Fruit fly (Drosophila melanogaster): ENCODE measurements around the gene Rsf1.
A peak's percentile ranks its signal among the peaks of the same experiment; 100 is the strongest.

The Rsf1 gene

DNA sequence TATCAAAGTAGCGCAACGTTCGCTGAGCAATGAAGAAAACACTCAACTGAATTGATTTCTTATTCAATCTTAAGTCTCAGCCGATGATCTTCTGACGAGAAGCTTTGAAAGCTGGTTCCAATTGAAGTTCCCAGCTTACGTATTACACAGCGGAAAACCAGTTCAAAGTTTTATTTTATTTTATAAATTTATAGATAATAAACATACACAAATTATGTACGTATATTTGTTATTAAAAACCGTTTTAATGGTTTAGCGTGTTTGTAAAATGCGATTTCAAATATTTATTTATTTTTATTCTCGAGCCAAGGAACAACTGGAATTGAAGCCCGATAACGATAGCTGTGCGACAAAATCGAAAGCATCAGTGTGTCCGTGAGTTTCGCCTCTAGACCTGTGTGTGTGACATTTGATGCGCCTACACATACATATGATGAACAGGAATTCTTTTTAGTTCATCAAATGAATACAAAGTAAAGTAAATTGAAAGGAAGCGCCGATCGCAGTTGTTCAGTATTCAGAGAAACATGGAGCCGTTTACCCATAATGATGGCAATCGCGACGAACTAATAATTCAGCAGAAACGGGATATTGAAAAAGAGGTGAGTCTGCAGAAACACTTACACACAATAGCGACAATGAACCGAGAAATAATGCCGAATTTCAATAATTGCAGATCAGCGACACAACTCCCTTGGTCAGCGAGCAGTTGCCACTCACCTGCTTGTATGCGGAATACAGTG is 43.3 kb upstream of the Rsf1 start, which contains the start of the genes CG5390 and CG4968 (continued):
- TF ChIP-seq Sry-δ (GFP tag; optimal IDR thresholded peaks at IDR 0.05): peak; percentile 76
- TF ChIP-seq luna (GFP tag; optimal IDR thresholded peaks at IDR 0.05): no peak
- 0 out of 3 replicates have a peak, but pooled peaks have one; percentile 17 for TF ChIP-seq CG7963 (GFP tag; IDR thresholded peaks at IDR 0.05; ENCODE audit: partially characterized antibody)
- peak; percentile 50 for TF ChIP-seq CG11723 (GFP tag; optimal IDR thresholded peaks at IDR 0.05)
- no peak for TF ChIP-seq nerfin-2 (GFP tag; IDR thresholded peaks at IDR 0.05; ENCODE audit: partially characterized antibody)
- peak; percentile 20 for TF ChIP-seq CG4820 (GFP tag; optimal IDR thresholded peaks at IDR 0.05)
- peak; percentile 43 for TF ChIP-seq sqz (GFP tag; optimal IDR thresholded peaks at IDR 0.05)
- peak; percentile 19 for TF ChIP-seq CG18011 (GFP tag; optimal IDR thresholded peaks at IDR 0.05)
- TF ChIP-seq sd (tag; optimal IDR thresholded peaks at IDR 0.05): peak; percentile 71
- TF ChIP-seq esg (GFP tag; conservative IDR thresholded peaks at IDR 0.05): peak; percentile 13; the same call in 1 of the 2 replicates
- peak in 1 of 2 experiments; percentile 31 for TF ChIP-seq crp (GFP tag; optimal IDR thresholded peaks at IDR 0.05)
- TF ChIP-seq CG16813 (GFP tag; IDR thresholded peaks at IDR 0.05; ENCODE audit: partially characterized antibody): peak; percentile 32; the same call in 1 of the 3 replicates
- peak; percentile 58 for TF ChIP-seq CG10654 (GFP tag; optimal IDR thresholded peaks at IDR 0.05)
- TF ChIP-seq prd (optimal IDR thresholded peaks at IDR 0.05): no peak
- no peak for TF ChIP-seq prd (GFP tag; IDR thresholded peaks at IDR 0.05)
- TF ChIP-seq chm (GFP tag; IDR thresholded peaks at IDR 0.05): no peak; the same call in 1 of the 2 replicates
- TF ChIP-seq twi (tag; optimal IDR thresholded peaks at IDR 0.05): peak; percentile 43
- no peak for TF ChIP-seq Tbp (GFP tag; optimal IDR thresholded peaks at IDR 0.05)
- TF ChIP-seq CG1233 (GFP tag; optimal IDR thresholded peaks at IDR 0.05): peak; percentile 46
- peak; percentile 62; the same call in 2 of the 3 replicates for TF ChIP-seq CG17361 (GFP tag; IDR thresholded peaks at IDR 0.05)
- TF ChIP-seq sob (GFP tag; IDR thresholded peaks at IDR 0.05): peak; percentile 65
- no peak for TF ChIP-seq hkb (optimal IDR thresholded peaks at IDR 0.05)
- peak; percentile 65 for TF ChIP-seq hkb (GFP tag; IDR thresholded peaks at IDR 0.05)
- TF ChIP-seq CG5245 (GFP tag; optimal IDR thresholded peaks at IDR 0.05): no peak
- TF ChIP-seq CG3065 (GFP tag; optimal IDR thresholded peaks at IDR 0.05): no peak
- TF ChIP-seq zen (tag; optimal IDR thresholded peaks at IDR 0.05): peak; percentile 33
- TF ChIP-seq cwo (GFP tag; optimal IDR thresholded peaks at IDR 0.05): no peak
- TF ChIP-seq dysf (GFP tag; IDR thresholded peaks at IDR 0.05): peak; percentile 55; the same call in 1 of the 3 replicates
- peak; percentile 79 for TF ChIP-seq corto (GFP tag; optimal IDR thresholded peaks at IDR 0.05)
- no peak for TF ChIP-seq NC2β (GFP tag; optimal IDR thresholded peaks at IDR 0.05)
- TF ChIP-seq CG6689 (GFP tag; IDR thresholded peaks at IDR 0.05): no peak
- no peak for TF ChIP-seq usp (GFP tag; optimal IDR thresholded peaks at IDR 0.05)
- no peak for TF ChIP-seq eve (GFP tag; optimal IDR thresholded peaks at IDR 0.05)
- no peak for TF ChIP-seq CG17612 (GFP tag; IDR thresholded peaks at IDR 0.05)
- no peak for TF ChIP-seq repo (GFP tag; optimal IDR thresholded peaks at IDR 0.05)
- TF ChIP-seq ewg (GFP tag; optimal IDR thresholded peaks at IDR 0.05): peak; percentile 38
- peak; percentile 65 for TF ChIP-seq HHEX (GFP tag; optimal IDR thresholded peaks at IDR 0.05)
- no peak for TF ChIP-seq Hey (tag; optimal IDR thresholded peaks at IDR 0.05)
- no peak for TF ChIP-seq fu2 (GFP tag; optimal IDR thresholded peaks at IDR 0.05)
- peak; percentile 89 for TF ChIP-seq Ets65A (GFP tag)
- peak; percentile 53 for TF ChIP-seq ind (GFP tag; optimal IDR thresholded peaks at IDR 0.05)
- no peak for TF ChIP-seq CG7357 (GFP tag; IDR thresholded peaks at IDR 0.05)
- peak; percentile 81 for TF ChIP-seq sens (GFP tag)
- no peak for TF ChIP-seq br (optimal IDR thresholded peaks at IDR 0.05)
- TF ChIP-seq CG14965 (GFP tag; optimal IDR thresholded peaks at IDR 0.05; ENCODE audit: borderline replicate concordance): no peak
- peak; percentile 87 for TF ChIP-seq MBD-R2 (GFP tag; IDR thresholded peaks at IDR 0.05)
- peak; percentile 73 for TF ChIP-seq CG13287 (GFP tag; IDR thresholded peaks at IDR 0.05; ENCODE audit: partially characterized antibody)
- no peak for TF ChIP-seq CG2129 (GFP tag; IDR thresholded peaks at IDR 0.05; ENCODE audit: partially characterized antibody)
- TF ChIP-seq CG11456 (GFP tag; IDR thresholded peaks at IDR 0.05): peak; percentile 16; the same call in 1 of the 3 replicates
- TF ChIP-seq Max (GFP tag; optimal IDR thresholded peaks at IDR 0.05): peak; percentile 50

All from whole organism, embryonic.